Worm (Caenorhabditis elegans) whole organism, L4 larva: Measurements from ENCODE around the gene gtr-1.

Experiments used
- T20F7.1 ChIP-seq: fragments of 200-800 bp; sonication (Bioruptor generic); optimal IDR thresholded peaks from 2 replicates; lab custom pipeline; 2018; ENCODE audit warnings: mild to moderate bottlenecking, missing genetic modification characterization, missing compliant biosample characterization
- ama-1 ChIP-seq: fragments of 150-350 bp; optimal IDR thresholded peaks from 2 replicates; lab custom pipeline; 2014; ENCODE audit warnings: inconsistent platforms, mixed read lengths
- ceh-44 ChIP-seq: fragments of 200-800 bp; sonication (Bioruptor generic); IDR thresholded peaks from 2 replicates; pipeline ENCODE4 v1.3.6; 2022; ENCODE audit warnings: missing genetic modification reagents, missing genetic modification characterization, missing compliant biosample characterization
- lin-39 ChIP-seq: fragments of 150-350 bp; optimal IDR thresholded peaks from 2 replicates; lab custom pipeline; 2014; ENCODE audit warnings: missing biosample characterization, missing genetic modification reagents, missing genetic modification characterization
- nhr-11 ChIP-seq: fragments of 150-350 bp; optimal IDR thresholded peaks from 2 replicates; lab custom pipeline; 2014; ENCODE audit warnings: missing biosample characterization, missing genetic modification characterization
- nhr-25 ChIP-seq: sonication (generic microtip); optimal IDR thresholded peaks from 2 replicates; lab custom pipeline; 2017; ENCODE audit warnings: missing genetic modification characterization, mild to moderate bottlenecking, missing compliant biosample characterization, antibody characterized with exemption, moderate library complexity, borderline replicate concordance; ENCODE audit not compliant: insufficient read depth
- nhr-28 ChIP-seq: fragments of 150-350 bp; optimal IDR thresholded peaks from 2 replicates; lab custom pipeline; 2014; ENCODE audit warnings: missing biosample characterization, missing genetic modification characterization
- skn-1 ChIP-seq: fragments of 150-350 bp; optimal IDR thresholded peaks from 2 replicates; lab custom pipeline; 2014; ENCODE audit warnings: missing biosample characterization, missing genetic modification characterization

- TF ChIP-seq lin-39 (tag; lab: Kevin White, UChicago) (no peak), nhr-25 (tag; lab: Kevin White, UChicago) (no peak), ama-1 (lab: Kevin White, UChicago) (no peak), ceh-44 (GFP tag; lab: Robert Waterston, UW) (no peak), T20F7.1 (GFP tag; lab: Kevin White, UChicago) (no peak), nhr-28 (tag; lab: Kevin White, UChicago) (no peak), nhr-11 (tag; lab: Kevin White, UChicago) (no peak), skn-1 (tag; lab: Kevin White, UChicago) (no peak)
Observed at ce11 chrX:830185-830584, 27.6 kb downstream of the gtr-1 start.
